Fruit fly (Drosophila melanogaster) whole organism, prepupa: ENCODE results near the gene Tbc1d22.

Source experiments
- Blimp-1 ChIP-seq: fragments of 200-800 bp; sonication (Bioruptor generic); optimal IDR thresholded peaks from 3 replicates; lab custom pipeline; 2017; ENCODE audit warnings: missing biosample characterization, missing genetic modification characterization, mild to moderate bottlenecking, moderate library complexity, missing genetic modification reagents
- CG10631 ChIP-seq: fragments of 200-800 bp; sonication (Bioruptor generic); optimal IDR thresholded peaks from 2 replicates; lab custom pipeline; 2016; ENCODE audit warnings: missing biosample characterization, missing genetic modification characterization
- CG11294 ChIP-seq: fragments of 200-800 bp; sonication (Bioruptor generic); IDR thresholded peaks from 2 replicates; pipeline ENCODE4 v1.3.6; 2022; ENCODE audit warnings: missing biosample characterization, missing genetic modification characterization
- CG11762 ChIP-seq: fragments of 200-800 bp; sonication (Bioruptor generic); optimal IDR thresholded peaks from 3 replicates; lab custom pipeline; 2016; ENCODE audit warnings: missing biosample characterization, missing genetic modification characterization; ENCODE audit not compliant: insufficient read depth
- CG11902 ChIP-seq: fragments of 200-800 bp; sonication (Bioruptor generic); optimal IDR thresholded peaks from 3 replicates; lab custom pipeline; 2016; ENCODE audit warnings: missing biosample characterization, missing genetic modification characterization
- CG3032 ChIP-seq: fragments of 200-800 bp; optimal IDR thresholded peaks from 2 replicates; lab custom pipeline; 2019; ENCODE audit warnings: missing biosample characterization, mild to moderate bottlenecking, missing genetic modification characterization, moderate library complexity
- CG31627 ChIP-seq: fragments of 200-800 bp; sonication (Bioruptor generic); optimal IDR thresholded peaks from 3 replicates; lab custom pipeline; 2016; ENCODE audit warnings: missing biosample characterization, missing genetic modification characterization
- CG32006 ChIP-seq: fragments of 200-800 bp; sonication (Bioruptor generic); optimal IDR thresholded peaks from 3 replicates; lab custom pipeline; 2017; ENCODE audit warnings: missing biosample characterization, mild to moderate bottlenecking, missing genetic modification characterization
- CG34406 ChIP-seq: fragments of 200-800 bp; sonication (Bioruptor generic); optimal IDR thresholded peaks from 3 replicates; lab custom pipeline; 2016; ENCODE audit warnings: missing biosample characterization, missing genetic modification characterization
- CG3919 ChIP-seq: fragments of 200-800 bp; sonication (Bioruptor generic); optimal IDR thresholded peaks from 3 replicates; lab custom pipeline; 2016; ENCODE audit warnings: missing biosample characterization, missing genetic modification characterization
- CG6792 ChIP-seq: fragments of 200-800 bp; sonication (Bioruptor generic); optimal IDR thresholded peaks from 3 replicates; lab custom pipeline; 2016; ENCODE audit warnings: missing biosample characterization, missing genetic modification characterization
- CG6808 ChIP-seq: fragments of 200-800 bp; sonication (Bioruptor generic); optimal IDR thresholded peaks from 3 replicates; lab custom pipeline; 2017; ENCODE audit warnings: missing biosample characterization, missing genetic modification characterization, mild to moderate bottlenecking, moderate library complexity, missing genetic modification reagents
- CG6854 ChIP-seq: fragments of 200-800 bp; sonication (Bioruptor generic); optimal IDR thresholded peaks from 2 replicates; lab custom pipeline; 2017; ENCODE audit warnings: missing biosample characterization, mild to moderate bottlenecking, missing genetic modification characterization
- CG7368 ChIP-seq: fragments of 200-800 bp; sonication (Bioruptor generic); optimal IDR thresholded peaks from 3 replicates; lab custom pipeline; 2016; ENCODE audit warnings: missing biosample characterization, missing genetic modification characterization
- CG8119 ChIP-seq: fragments of 200-800 bp; sonication (Bioruptor generic); IDR thresholded peaks from 3 replicates; pipeline ENCODE4 v1.3.6; 2022; ENCODE audit warnings: missing biosample characterization, missing genetic modification characterization
- CG8319 ChIP-seq: fragments of 200-800 bp; sonication (Bioruptor generic); optimal IDR thresholded peaks from 3 replicates; lab custom pipeline; 2016; ENCODE audit warnings: missing biosample characterization, missing genetic modification characterization
- CG8632 ChIP-seq: fragments of 200-800 bp; sonication (Bioruptor generic); optimal IDR thresholded peaks from 3 replicates; lab custom pipeline; 2016; ENCODE audit warnings: missing biosample characterization, missing genetic modification characterization
- Eip75B ChIP-seq: fragments of 200-800 bp; sonication (Bioruptor generic); optimal IDR thresholded peaks from 3 replicates; lab custom pipeline; 2016; ENCODE audit warnings: missing biosample characterization, missing genetic modification characterization
- Eip78C ChIP-seq: fragments of 200-800 bp; sonication (Bioruptor generic); peaks from one replicate; lab custom pipeline; 2016; ENCODE audit warnings: missing biosample characterization, missing genetic modification characterization
- Eip93F ChIP-seq: fragments of 200-800 bp; sonication (Bioruptor generic); optimal IDR thresholded peaks from 2 replicates; lab custom pipeline; 2016; ENCODE audit warnings: missing biosample characterization, mild to moderate bottlenecking, missing genetic modification characterization
- Ets21C ChIP-seq: fragments of 200-800 bp; sonication (Bioruptor generic); optimal IDR thresholded peaks from 3 replicates; lab custom pipeline; 2016; ENCODE audit warnings: missing biosample characterization, missing genetic modification characterization
- Ets96B ChIP-seq: fragments of 200-800 bp; optimal IDR thresholded peaks from 2 replicates; lab custom pipeline; 2019; ENCODE audit warnings: missing biosample characterization, mild to moderate bottlenecking, missing genetic modification characterization, moderate library complexity
- Gug ChIP-seq: fragments of 200-800 bp; sonication (Bioruptor generic); IDR thresholded peaks from 2 replicates; pipeline ENCODE4 v1.3.6; 2022; ENCODE audit warnings: missing biosample characterization, missing genetic modification characterization
- Hr38 ChIP-seq: sonication (Bioruptor generic); optimal IDR thresholded peaks from 2 replicates; lab custom pipeline; 2016; ENCODE audit warnings: missing biosample characterization, missing genetic modification characterization
- Lpt ChIP-seq: fragments of 200-800 bp; sonication (Bioruptor generic); optimal IDR thresholded peaks from 3 replicates; lab custom pipeline; 2016; ENCODE audit warnings: missing biosample characterization, missing genetic modification characterization
- Met ChIP-seq: fragments of 200-800 bp; sonication (Bioruptor generic); optimal IDR thresholded peaks from 3 replicates; lab custom pipeline; 2016; ENCODE audit warnings: missing biosample characterization, missing genetic modification characterization
- OdsH ChIP-seq: fragments of 200-800 bp; sonication (Bioruptor generic); optimal IDR thresholded peaks from 3 replicates; lab custom pipeline; 2016; ENCODE audit warnings: missing biosample characterization, missing genetic modification characterization
- Smox ChIP-seq: fragments of 200-800 bp; sonication (Bioruptor generic); optimal IDR thresholded peaks from 3 replicates; lab custom pipeline; 2016; ENCODE audit warnings: missing biosample characterization, missing genetic modification characterization
- Sox14 ChIP-seq: fragments of 200-800 bp; sonication (Bioruptor generic); optimal IDR thresholded peaks from 3 replicates; lab custom pipeline; 2016; ENCODE audit warnings: missing biosample characterization, missing genetic modification characterization
- Sox15 ChIP-seq: fragments of 200-800 bp; sonication (Bioruptor generic); optimal IDR thresholded peaks from 3 replicates; lab custom pipeline; 2016; ENCODE audit warnings: missing biosample characterization, missing genetic modification characterization
- achi ChIP-seq: fragments of 200-800 bp; sonication (Bioruptor generic); optimal IDR thresholded peaks from 3 replicates; lab custom pipeline; 2016; ENCODE audit warnings: missing biosample characterization, missing genetic modification characterization
- acj6 ChIP-seq: fragments of 200-800 bp; sonication (Bioruptor generic); optimal IDR thresholded peaks from 3 replicates; lab custom pipeline; 2016; ENCODE audit warnings: missing biosample characterization, missing genetic modification characterization
- cyc ChIP-seq: fragments of 200-800 bp; sonication (Bioruptor generic); optimal IDR thresholded peaks from 3 replicates; lab custom pipeline; 2016; ENCODE audit warnings: missing biosample characterization, missing genetic modification characterization
- dac ChIP-seq: fragments of 200-800 bp; sonication (Bioruptor generic); optimal IDR thresholded peaks from 2 replicates; lab custom pipeline; 2017; ENCODE audit warnings: missing biosample characterization, mild to moderate bottlenecking, missing genetic modification characterization
- eg ChIP-seq: fragments of 200-800 bp; sonication (Bioruptor generic); IDR thresholded peaks from 3 replicates; pipeline ENCODE4 v1.3.6; 2022; ENCODE audit warnings: missing biosample characterization, missing genetic modification characterization
- esn ChIP-seq: fragments of 200-800 bp; sonication (Bioruptor generic); optimal IDR thresholded peaks from 2 replicates; lab custom pipeline; 2016; ENCODE audit warnings: missing biosample characterization, mild to moderate bottlenecking, missing genetic modification characterization, moderate library complexity
- fd59A ChIP-seq: fragments of 200-800 bp; sonication (Bioruptor generic); optimal IDR thresholded peaks from 2 replicates; lab custom pipeline; 2017; ENCODE audit warnings: missing biosample characterization, mild to moderate bottlenecking, missing genetic modification characterization, missing genetic modification reagents
- fd85E ChIP-seq: fragments of 200-800 bp; sonication (Bioruptor generic); optimal IDR thresholded peaks from 3 replicates; lab custom pipeline; 2016; ENCODE audit warnings: missing biosample characterization, missing genetic modification characterization
- fkh ChIP-seq: fragments of 200-800 bp; sonication (Bioruptor generic); optimal IDR thresholded peaks from 3 replicates; lab custom pipeline; 2017; ENCODE audit warnings: missing biosample characterization, mild to moderate bottlenecking, missing genetic modification characterization, moderate library complexity
- lz ChIP-seq: fragments of 200-800 bp; sonication (Bioruptor generic); optimal IDR thresholded peaks from 3 replicates; lab custom pipeline; 2016; ENCODE audit warnings: missing biosample characterization, missing genetic modification characterization
- net ChIP-seq: fragments of 200-800 bp; sonication (Bioruptor generic); optimal IDR thresholded peaks from 3 replicates; lab custom pipeline; 2016; ENCODE audit warnings: missing biosample characterization, missing genetic modification characterization
- spab ChIP-seq: fragments of 200-800 bp; sonication (Bioruptor generic); optimal IDR thresholded peaks from 2 replicates; lab custom pipeline; 2017; ENCODE audit warnings: missing biosample characterization, mild to moderate bottlenecking, missing genetic modification characterization, missing genetic modification reagents
- svp ChIP-seq: fragments of 200-800 bp; sonication (Bioruptor generic); peaks from one replicate; lab custom pipeline; 2016; ENCODE audit warnings: missing biosample characterization, missing genetic modification characterization
- topi ChIP-seq: fragments of 200-800 bp; sonication (Bioruptor generic); optimal IDR thresholded peaks from 3 replicates; lab custom pipeline; 2016; ENCODE audit warnings: missing biosample characterization, missing genetic modification characterization
- vri ChIP-seq: fragments of 200-800 bp; sonication (Bioruptor generic); optimal IDR thresholded peaks from 3 replicates; lab custom pipeline; 2016; ENCODE audit warnings: missing biosample characterization, mild to moderate bottlenecking, missing genetic modification characterization

Tbc1d22 gene

dm6 chr3R:21080876-21081586 lies 21.0 kb upstream of the Tbc1d22 start, which contains the start of gene HHEX:
HHEX (minus strand) TSS chr3R:21080926.
- peak; percentile 56 for TF ChIP-seq fkh (GFP tag; lab: Kevin White, UChicago)
- no peak for TF ChIP-seq net (GFP tag; lab: Kevin White, UChicago)
- peak; percentile 63 for TF ChIP-seq vri (GFP tag; lab: Kevin White, UChicago)
- no peak for TF ChIP-seq OdsH (GFP tag; lab: Kevin White, UChicago)
- no peak for TF ChIP-seq cyc (GFP tag; lab: Kevin White, UChicago)
- no peak for TF ChIP-seq CG11294 (GFP tag; lab: Robert Waterston, UW)
- TF ChIP-seq Sox15 (GFP tag; lab: Kevin White, UChicago): no peak
- no peak for TF ChIP-seq CG3032

dm6 chr3R:21084979-21085378 lies 17.0 kb upstream of the Tbc1d22 start:
- no peak for TF ChIP-seq Met (GFP tag; lab: Kevin White, UChicago)
- no peak for TF ChIP-seq fd59A (GFP tag; lab: Kevin White, UChicago)
- TF ChIP-seq Eip78C (GFP tag; lab: Kevin White, UChicago): no peak
- TF ChIP-seq svp (GFP tag; lab: Kevin White, UChicago): peak; percentile 81
- TF ChIP-seq CG8119 (GFP tag; lab: Robert Waterston, UW): no peak
- no peak for TF ChIP-seq CG3032
- TF ChIP-seq Ets21C (GFP tag; lab: Kevin White, UChicago): no peak
- TF ChIP-seq, all 60 proteins: peak for 1

- TF ChIP-seq eg (GFP tag; lab: Robert Waterston, UW) (peak; percentile 41; the same call in 2 of the 3 replicates), Eip78C (GFP tag; lab: Kevin White, UChicago) (peak; percentile 87), fkh (GFP tag; lab: Kevin White, UChicago) (no peak), Eip75B (peak; percentile 13), CG8319 (peak; percentile 3), Sox15 (GFP tag; lab: Kevin White, UChicago) (no peak), CG34406 (GFP tag; lab: Kevin White, UChicago) (peak; percentile 42), acj6 (GFP tag; lab: Kevin White, UChicago) (no peak), CG3032 (no peak), CG11762 (GFP tag; lab: Kevin White, UChicago) (no peak), achi (GFP tag; lab: Kevin White, UChicago) (no peak), CG11902 (no peak), Sox14 (GFP tag; lab: Kevin White, UChicago) (peak; percentile 13), CG11294 (GFP tag; lab: Robert Waterston, UW) (no peak), esn (GFP tag; lab: Kevin White, UChicago) (peak; percentile 48), vri (GFP tag; lab: Kevin White, UChicago) (peak; percentile 18), spab (GFP tag; lab: Kevin White, UChicago) (peak; percentile 24), OdsH (GFP tag; lab: Kevin White, UChicago) (no peak), topi (peak; percentile 51), Lpt (no peak), CG6854 (GFP tag; lab: Kevin White, UChicago) (peak; percentile 56), lz (GFP tag; lab: Kevin White, UChicago) (peak; percentile 3), cyc (GFP tag; lab: Kevin White, UChicago) (no peak), svp (GFP tag; lab: Kevin White, UChicago) (peak; percentile 22), CG6808 (GFP tag; lab: Kevin White, UChicago) (peak; percentile 23), CG3919 (GFP tag; lab: Kevin White, UChicago) (no peak), Ets21C (GFP tag; lab: Kevin White, UChicago) (no peak), Hr38 (GFP tag; lab: Kevin White, UChicago) (no peak), CG31627 (GFP tag; lab: Kevin White, UChicago) (no peak), fd85E (no peak), Gug (GFP tag; lab: Robert Waterston, UW) (no peak), CG6792 (GFP tag; lab: Kevin White, UChicago) (peak; percentile 43), Blimp-1 (GFP tag; lab: Kevin White, UChicago) (peak; percentile 24), CG7368 (GFP tag; lab: Kevin White, UChicago) (peak; percentile 58), Smox (GFP tag; lab: Kevin White, UChicago) (no peak), CG10631 (GFP tag; lab: Kevin White, UChicago) (no peak), dac (GFP tag; lab: Kevin White, UChicago) (no peak), net (GFP tag; lab: Kevin White, UChicago) (no peak), Eip93F (GFP tag; lab: Kevin White, UChicago) (no peak), fd59A (GFP tag; lab: Kevin White, UChicago) (peak; percentile 35), Ets96B (tag; lab: Kevin White, UChicago) (no peak), CG32006 (GFP tag; lab: Kevin White, UChicago) (no peak), CG8632 (no peak), CG8119 (GFP tag; lab: Robert Waterston, UW) (no peak), Met (GFP tag; lab: Kevin White, UChicago) (no peak)
Measured at dm6 chr3R:21089416-21089815, 12.6 kb upstream of the Tbc1d22 start.
